Worm (Caenorhabditis elegans): ENCODE data around the gene nape-1.

The nape-1 gene

DNA sequence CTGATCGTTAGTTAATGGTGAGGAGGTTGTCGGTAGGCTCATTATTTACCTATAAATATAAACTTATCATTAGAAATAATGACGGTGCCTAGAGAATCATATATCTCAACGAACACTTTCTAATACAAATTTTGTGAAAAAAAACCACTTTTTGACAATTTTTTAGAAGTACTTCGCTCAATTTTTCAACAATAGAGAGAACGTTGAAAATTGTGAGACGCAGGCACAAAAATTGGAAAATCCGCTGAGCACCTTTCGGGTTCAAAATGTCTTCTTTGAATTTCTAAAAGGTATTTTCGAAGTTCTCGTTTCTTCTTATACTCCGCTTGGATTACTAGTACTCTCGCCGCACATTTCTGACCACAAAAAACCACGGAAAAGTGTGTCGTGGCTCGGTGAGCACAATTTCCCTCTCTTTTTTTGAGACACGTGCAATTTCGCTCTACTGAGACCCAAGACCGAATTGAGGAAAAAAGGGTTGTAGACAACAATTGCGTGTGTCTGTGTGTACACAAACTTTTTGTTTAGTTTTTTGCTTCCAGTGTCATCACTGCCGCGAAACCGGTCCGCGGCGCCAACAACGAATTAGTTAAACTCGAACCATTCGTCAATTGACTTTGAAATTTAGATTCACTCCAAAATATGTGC lies at the start of gene nape-1:
nape-1 (minus strand) TSS at position 51 of the 648 bp plus-strand sequence.
- TF ChIP-seq W03F9.2 (tag; optimal IDR thresholded peaks at IDR 0.05) (peak; percentile 18), dao-5 (tag; optimal IDR thresholded peaks at IDR 0.05) (no peak), him-1 (tag; optimal IDR thresholded peaks at IDR 0.05) (no peak)

DNA sequence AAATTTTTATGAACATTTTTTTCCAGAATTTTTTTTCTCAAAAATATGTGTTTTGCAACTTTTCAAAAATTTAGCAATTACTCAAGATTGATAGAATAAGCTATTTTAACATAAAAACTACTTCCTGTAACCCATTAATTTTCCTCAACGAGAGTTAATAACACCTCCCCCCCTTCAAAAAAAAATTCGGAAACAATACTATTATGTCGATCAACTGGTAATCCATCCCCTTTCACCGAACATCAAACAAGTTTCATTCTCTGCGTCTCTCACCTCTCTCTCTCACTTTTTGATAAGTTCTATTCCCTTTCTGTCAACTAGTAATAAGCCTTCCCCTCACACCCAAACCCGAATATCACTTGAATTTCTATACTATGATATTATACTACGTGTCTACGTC lies 43.2 kb upstream of the nape-1 start, which contains the start of gene glct-6:
glct-6 (plus strand) TSS at position 301 of the 400 bp plus-strand sequence.
- no peak for TF ChIP-seq W03F9.2 (tag; optimal IDR thresholded peaks at IDR 0.05)
- TF ChIP-seq him-1 (tag; optimal IDR thresholded peaks at IDR 0.05): no peak
- TF ChIP-seq dao-5 (tag; optimal IDR thresholded peaks at IDR 0.05): no peak

DNA sequence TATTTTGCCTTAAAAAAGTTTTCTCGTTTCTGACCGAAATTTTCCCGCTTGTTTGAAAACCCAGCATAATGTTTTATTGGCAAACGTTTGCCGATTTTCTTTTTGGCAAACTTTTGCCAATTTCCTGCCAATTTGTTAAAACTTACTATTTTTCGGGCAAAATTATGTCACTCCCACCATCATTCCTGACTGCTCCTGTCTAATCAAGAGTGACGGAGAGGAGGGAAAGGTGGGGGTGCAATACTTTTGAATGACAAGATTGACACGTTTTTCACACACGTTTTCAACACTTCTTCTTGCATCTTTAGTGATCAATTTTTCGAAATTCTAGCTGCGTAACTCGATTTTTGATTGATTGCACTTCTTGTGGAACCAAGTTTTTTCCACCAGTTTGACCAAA lies 40.9 kb upstream of the nape-1 start:
- TF ChIP-seq dao-5 (tag; optimal IDR thresholded peaks at IDR 0.05) (no peak), him-1 (tag; optimal IDR thresholded peaks at IDR 0.05) (no peak)

DNA sequence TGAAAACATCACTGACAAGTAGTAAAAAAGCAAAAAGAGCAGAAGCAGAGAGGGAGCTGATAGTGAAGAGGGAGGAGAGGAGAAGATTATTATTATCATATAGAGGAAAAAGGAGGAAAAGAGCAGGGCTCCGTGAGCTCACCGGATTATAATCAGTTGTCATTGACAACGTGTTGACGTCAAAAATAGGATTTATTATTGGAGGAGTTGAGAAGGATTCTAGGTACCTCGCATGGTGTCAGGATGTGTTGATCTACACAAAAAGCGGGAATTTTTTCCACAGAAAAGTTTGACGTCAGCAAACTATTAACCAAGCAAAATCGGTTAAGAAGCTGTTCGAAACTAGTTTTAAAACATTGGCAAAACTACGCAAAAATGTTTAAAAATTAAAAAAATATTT lies 33.5 kb upstream of the nape-1 start:
- TF ChIP-seq dao-5 (tag; optimal IDR thresholded peaks at IDR 0.05) (no peak), W03F9.2 (tag; optimal IDR thresholded peaks at IDR 0.05) (no peak), him-1 (tag; optimal IDR thresholded peaks at IDR 0.05) (no peak)

DNA sequence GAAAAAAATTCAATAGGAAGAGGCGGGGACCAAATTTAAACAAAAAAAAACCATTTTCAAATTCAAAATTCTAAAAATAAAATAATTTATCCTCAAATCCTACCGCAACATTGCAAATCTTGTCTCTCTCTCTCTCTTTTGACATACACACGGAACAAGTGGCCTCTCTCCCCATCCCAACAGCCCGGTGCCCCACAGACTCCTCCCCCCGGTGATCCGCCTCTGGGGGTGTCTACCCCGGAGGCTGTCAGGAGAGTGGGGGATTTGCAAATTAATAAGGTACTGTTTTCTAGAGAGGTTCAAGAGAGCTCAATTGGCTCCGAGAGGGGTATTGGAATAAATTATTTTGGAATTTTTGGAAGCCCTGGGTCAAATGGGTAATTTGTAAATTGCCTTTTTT lies 27.1 kb upstream of the nape-1 start:
- TF ChIP-seq dao-5 (tag; optimal IDR thresholded peaks at IDR 0.05) (no peak), him-1 (tag; optimal IDR thresholded peaks at IDR 0.05) (no peak), W03F9.2 (tag; optimal IDR thresholded peaks at IDR 0.05) (no peak)

DNA sequence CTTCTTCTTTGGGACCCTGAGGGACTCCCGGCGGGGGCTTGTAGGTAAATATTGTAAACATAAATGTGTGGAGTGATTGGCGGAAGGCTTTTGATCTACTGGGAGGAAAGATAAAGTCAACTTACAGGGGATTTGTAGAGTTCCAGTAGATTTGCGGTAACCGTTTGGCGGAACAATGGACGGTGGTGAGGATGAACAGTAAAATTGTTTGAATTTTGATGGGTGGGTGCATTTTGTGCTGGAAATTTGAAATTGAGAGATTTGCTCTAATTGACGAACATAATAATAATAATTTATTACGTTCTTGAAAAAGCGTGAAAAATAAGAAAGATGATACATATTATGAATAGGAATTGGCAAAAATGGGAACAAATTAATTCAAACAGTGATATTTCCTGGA lies 25.9 kb upstream of the nape-1 start, which contains the start of gene vab-2:
vab-2 (minus strand) TSS at position 238 of the 400 bp plus-strand sequence.
- no peak for TF ChIP-seq W03F9.2 (tag; optimal IDR thresholded peaks at IDR 0.05)
- no peak for TF ChIP-seq him-1 (tag; optimal IDR thresholded peaks at IDR 0.05)
- no peak for TF ChIP-seq dao-5 (tag; optimal IDR thresholded peaks at IDR 0.05)

DNA sequence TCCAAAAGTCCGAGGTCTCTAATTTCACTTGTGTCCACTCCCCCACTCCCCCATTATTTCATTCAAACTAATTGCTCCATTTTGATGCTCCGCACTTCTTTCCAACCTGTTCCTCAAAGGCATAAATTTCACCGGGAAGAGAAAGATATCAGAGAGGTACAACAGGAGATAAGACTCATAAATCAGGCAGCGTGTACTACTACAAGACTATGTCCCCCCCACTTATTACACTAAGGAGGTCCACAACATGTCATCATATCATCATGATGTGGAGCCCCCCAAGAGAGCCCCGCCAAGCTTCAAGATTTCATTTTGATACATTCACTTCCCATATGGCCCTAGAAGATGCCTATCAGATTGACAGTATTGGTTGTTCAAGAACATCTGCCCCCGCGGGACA lies 24.8 kb upstream of the nape-1 start:
- TF ChIP-seq dao-5 (tag; optimal IDR thresholded peaks at IDR 0.05): no peak
- no peak for TF ChIP-seq W03F9.2 (tag; optimal IDR thresholded peaks at IDR 0.05)
- TF ChIP-seq him-1 (tag; optimal IDR thresholded peaks at IDR 0.05): no peak

DNA sequence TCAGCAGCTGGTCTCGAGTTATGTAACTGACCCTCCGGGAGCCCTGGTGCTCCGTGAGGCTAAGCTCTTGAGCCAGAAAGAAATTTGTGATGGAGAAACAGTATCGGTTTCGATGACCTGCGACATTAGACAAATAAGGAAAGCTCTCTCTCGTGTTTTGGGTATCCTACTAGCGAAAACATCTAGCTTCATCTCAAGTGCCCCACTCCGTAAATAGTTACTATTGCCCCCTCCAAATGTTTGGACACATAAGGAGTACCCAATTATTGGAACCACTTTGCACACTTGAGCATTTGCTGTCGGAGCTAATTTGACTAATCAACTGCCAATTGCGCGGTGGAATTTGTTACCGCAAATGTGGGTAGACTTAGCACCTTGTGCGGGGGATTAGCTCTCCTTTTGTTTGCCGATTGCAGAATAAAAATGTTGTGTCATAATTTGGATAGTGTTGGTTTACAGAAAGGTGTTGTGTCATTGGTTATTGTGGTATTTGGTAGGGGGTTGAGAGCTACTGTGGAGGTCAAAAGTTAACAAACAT lies 23.4 kb upstream of the nape-1 start:
- TF ChIP-seq dao-5 (tag; optimal IDR thresholded peaks at IDR 0.05) (no peak), W03F9.2 (tag; optimal IDR thresholded peaks at IDR 0.05) (no peak), him-1 (tag; optimal IDR thresholded peaks at IDR 0.05) (no peak)

DNA sequence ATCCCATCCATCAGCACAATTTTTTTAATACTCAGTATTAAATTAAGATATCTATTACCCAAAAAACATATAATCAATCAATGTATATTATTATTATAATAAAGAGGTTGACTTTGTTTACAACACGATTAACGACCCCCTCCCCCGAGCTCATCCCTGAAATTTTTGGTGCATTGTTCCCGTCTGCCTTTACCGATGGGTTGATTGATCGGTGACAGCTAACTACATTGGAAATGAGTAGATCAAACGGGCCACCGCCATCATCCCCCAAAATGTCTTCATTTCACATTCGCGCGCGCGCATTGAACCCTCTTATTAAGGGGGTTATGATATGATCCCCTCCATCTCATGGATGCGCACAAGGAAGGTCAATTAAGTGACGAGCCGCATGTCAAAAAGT lies 19.1 kb upstream of the nape-1 start:
- TF ChIP-seq W03F9.2 (tag; optimal IDR thresholded peaks at IDR 0.05) (no peak), dao-5 (tag; optimal IDR thresholded peaks at IDR 0.05) (no peak), him-1 (tag; optimal IDR thresholded peaks at IDR 0.05) (no peak)

DNA sequence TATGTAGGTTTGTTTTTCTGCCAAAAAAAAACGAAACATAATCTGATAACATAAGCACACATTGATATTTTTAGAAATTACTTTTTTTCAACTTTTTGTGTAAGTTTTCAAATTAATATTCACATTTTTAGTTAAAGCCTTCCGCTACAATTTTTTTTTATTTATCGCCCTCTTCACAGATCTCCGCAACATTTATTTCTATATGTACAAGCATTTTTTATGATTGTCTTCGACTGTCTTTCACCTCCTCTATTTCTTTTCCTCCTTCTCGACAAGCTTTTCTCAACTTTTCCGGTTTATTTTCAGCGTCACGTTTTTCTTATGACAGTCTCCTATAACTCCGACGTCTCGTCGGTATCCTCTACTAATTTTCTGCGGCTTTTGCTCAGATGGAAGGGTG lies 15.2 kb upstream of the nape-1 start, which contains the start of gene best-20:
best-20 (plus strand) TSS at position 301 of the 400 bp plus-strand sequence.
- TF ChIP-seq dao-5 (tag; optimal IDR thresholded peaks at IDR 0.05) (no peak), him-1 (tag; optimal IDR thresholded peaks at IDR 0.05) (no peak), W03F9.2 (tag; optimal IDR thresholded peaks at IDR 0.05) (no peak)

DNA sequence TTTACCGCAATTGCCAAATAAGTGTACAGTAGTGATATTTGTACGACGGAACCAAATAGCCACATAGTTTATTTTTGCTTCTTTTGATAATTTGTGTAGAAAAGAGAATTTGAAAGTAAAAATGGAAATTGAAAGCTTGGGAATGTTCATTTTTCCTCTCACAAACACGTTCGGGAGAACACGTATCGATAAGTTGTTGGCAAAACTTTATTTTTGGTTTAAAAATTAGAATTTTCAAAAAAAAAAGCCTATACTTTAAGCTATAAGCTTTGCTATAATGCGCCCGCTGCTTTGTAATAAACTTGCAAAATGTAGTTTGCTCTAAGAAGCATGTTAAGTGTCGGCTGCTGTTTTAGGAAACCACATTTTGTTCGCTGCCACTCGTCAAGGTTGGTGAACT lies 14.7 kb upstream of the nape-1 start, which contains the start of gene Y37E11AR.7:
Y37E11AR.7 (minus strand) TSS at position 101 of the 400 bp plus-strand sequence.
- TF ChIP-seq dao-5 (tag; optimal IDR thresholded peaks at IDR 0.05) (no peak), W03F9.2 (tag; optimal IDR thresholded peaks at IDR 0.05) (no peak), him-1 (tag; optimal IDR thresholded peaks at IDR 0.05) (no peak)

DNA sequence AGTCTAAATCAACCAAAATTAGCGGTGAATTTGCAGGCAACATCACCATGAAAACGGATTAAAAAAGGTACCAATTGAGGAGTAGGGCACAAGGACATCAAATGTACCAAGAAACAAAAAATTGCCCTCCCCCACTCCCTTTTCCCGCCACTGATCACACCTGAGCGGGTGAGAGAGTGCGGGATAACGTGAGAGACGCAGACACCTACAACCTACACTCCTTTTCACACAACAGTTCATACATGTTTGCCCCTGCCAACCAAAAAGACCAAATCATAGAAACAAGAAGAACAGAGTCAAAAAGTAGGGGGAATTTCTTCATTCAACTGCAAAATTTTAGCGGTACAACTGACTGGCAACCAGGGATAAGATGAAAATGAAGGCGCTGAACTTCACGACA lies 11.6 kb upstream of the nape-1 start:
- TF ChIP-seq him-1 (tag; optimal IDR thresholded peaks at IDR 0.05): no peak
- no peak for TF ChIP-seq dao-5 (tag; optimal IDR thresholded peaks at IDR 0.05)
- no peak for TF ChIP-seq W03F9.2 (tag; optimal IDR thresholded peaks at IDR 0.05)

DNA sequence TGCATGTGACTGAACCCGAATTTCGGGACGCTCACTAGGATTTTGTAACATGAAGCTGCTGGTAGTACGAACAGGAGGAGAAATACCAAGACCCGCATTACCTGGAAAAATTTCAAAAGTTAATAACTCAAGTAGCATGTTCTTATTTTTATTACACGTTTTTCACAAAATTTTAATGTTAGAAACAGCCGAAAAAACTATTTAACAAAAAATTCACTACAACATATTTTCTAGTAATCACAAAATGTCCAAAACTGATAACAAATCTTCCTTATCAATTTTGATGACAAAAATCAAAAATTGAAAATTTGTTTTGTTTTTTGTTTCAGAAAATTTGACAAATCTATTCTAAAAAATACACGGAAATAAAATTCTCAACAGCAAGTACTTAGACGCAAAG lies 10.3 kb upstream of the nape-1 start, which contains the start of gene ugt-45:
ugt-45 (minus strand) TSS at position 101 of the 400 bp plus-strand sequence.
- TF ChIP-seq W03F9.2 (tag; optimal IDR thresholded peaks at IDR 0.05): no peak
- no peak for TF ChIP-seq him-1 (tag; optimal IDR thresholded peaks at IDR 0.05)
- TF ChIP-seq dao-5 (tag; optimal IDR thresholded peaks at IDR 0.05): no peak

DNA sequence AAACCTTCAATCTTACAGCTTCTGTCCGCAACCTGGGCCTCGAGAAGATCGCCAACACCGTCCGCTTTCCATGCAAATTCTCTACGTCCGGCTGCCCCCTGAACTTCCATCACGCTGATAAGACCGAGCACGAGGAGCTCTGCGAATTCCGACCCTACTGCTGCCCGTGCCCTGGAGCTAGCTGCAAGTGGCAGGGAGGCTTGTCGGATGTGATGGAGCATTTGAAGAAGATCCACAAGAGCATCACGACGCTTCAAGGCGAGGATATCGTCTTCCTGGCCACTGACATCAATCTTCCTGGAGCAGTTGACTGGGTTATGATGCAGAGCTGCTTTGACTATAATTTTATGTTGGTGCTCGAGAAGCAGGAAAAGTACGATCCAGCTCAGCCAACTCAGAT lies 5.1 kb upstream of the nape-1 start:
- no peak for TF ChIP-seq W03F9.2 (tag; optimal IDR thresholded peaks at IDR 0.05)
- no peak for TF ChIP-seq him-1 (tag; optimal IDR thresholded peaks at IDR 0.05)
- no peak for TF ChIP-seq dao-5 (tag; optimal IDR thresholded peaks at IDR 0.05)

DNA sequence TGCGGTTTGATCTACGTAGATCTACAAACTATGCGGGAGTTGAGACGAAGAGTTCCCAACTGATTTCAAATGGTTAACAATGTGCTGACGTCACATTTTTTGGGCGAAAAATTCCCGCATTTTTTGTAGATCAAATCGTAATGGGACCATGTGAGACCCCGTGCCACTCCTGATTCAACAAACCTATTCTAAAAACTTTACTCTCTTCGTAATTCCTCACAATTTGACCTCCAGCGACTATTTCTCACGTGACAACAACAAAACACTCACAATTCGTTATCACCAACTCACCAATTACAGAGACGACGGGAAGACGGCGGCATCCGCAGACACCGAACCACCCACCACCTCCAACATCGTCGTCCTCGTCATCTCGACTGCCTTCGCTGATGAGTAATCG lies 3.1 kb upstream of the nape-1 start, which contains the start of gene siah-1:
siah-1 (plus strand) TSS at position 301 of the 400 bp plus-strand sequence.
- TF ChIP-seq him-1 (tag; optimal IDR thresholded peaks at IDR 0.05) (no peak), W03F9.2 (tag; optimal IDR thresholded peaks at IDR 0.05) (no peak), dao-5 (tag; optimal IDR thresholded peaks at IDR 0.05) (no peak)

All from whole organism, L4/young adult.